Comparison of ENCODE assay signal across 3 fruit fly cellular contexts in genomic region chr3R:19058384-19058783, dm6.
TF ChIP-seq lines count a peak whose summit lies in the region.

No protein-coding gene starts in this region.

- TF ChIP-seq CTCF in whole organism, embryonic (GFP tag; optimal IDR thresholded peaks at IDR 0.05; lab: Kevin White, UChicago) = no peak

TF ChIP-seq in whole organism, embryonic, 481 proteins besides CTCF, POLR2A, EP300 and RAD21 (continues in another document):
- no peak for TF ChIP-seq nom (GFP tag; optimal IDR thresholded peaks at IDR 0.05; lab: Kevin White, UChicago)
- TF ChIP-seq CG11456 (GFP tag; IDR thresholded peaks at IDR 0.05; lab: Robert Waterston, UW) = no peak
- peak; percentile 15 for TF ChIP-seq phol (tag; optimal IDR thresholded peaks at IDR 0.05; lab: Kevin White, UChicago)
- TF ChIP-seq bsh (GFP tag; optimal IDR thresholded peaks at IDR 0.05; lab: Kevin White, UChicago) = peak in 1 of 2 experiments; percentile 40
- peak; percentile 27; the same call in 1 of the 3 replicates for TF ChIP-seq CG17361 (GFP tag; IDR thresholded peaks at IDR 0.05; lab: Robert Waterston, UW)
- TF ChIP-seq Sox102F (GFP tag; optimal IDR thresholded peaks at IDR 0.05; lab: Kevin White, UChicago) = peak; percentile 14
- 0 out of 3 replicates have a peak, but pooled peaks have one; percentile 14 for TF ChIP-seq ci (GFP tag; IDR thresholded peaks at IDR 0.05; lab: Robert Waterston, UW)
- TF ChIP-seq Ssrp (tag; optimal IDR thresholded peaks at IDR 0.05; lab: Kevin White, UChicago) = peak; percentile 6
- peak; percentile 27 for TF ChIP-seq CG11504 (tag; optimal IDR thresholded peaks at IDR 0.05; lab: Kevin White, UChicago)
- peak; percentile 15 for TF ChIP-seq CG14710 (tag; optimal IDR thresholded peaks at IDR 0.05; lab: Kevin White, UChicago)
- no peak for TF ChIP-seq CG31224 (GFP tag; IDR thresholded peaks at IDR 0.05; lab: Robert Waterston, UW)
- TF ChIP-seq unpg (GFP tag; optimal IDR thresholded peaks at IDR 0.05; lab: Kevin White, UChicago) = peak; percentile 20
- peak; percentile 25 for TF ChIP-seq CG10979 (tag; optimal IDR thresholded peaks at IDR 0.05; lab: Kevin White, UChicago)
- TF ChIP-seq gem (tag; optimal IDR thresholded peaks at IDR 0.05; lab: Kevin White, UChicago) = peak; percentile 51
- no peak for TF ChIP-seq chn (GFP tag; optimal IDR thresholded peaks at IDR 0.05; lab: Kevin White, UChicago)
- TF ChIP-seq CG5953 (GFP tag; IDR thresholded peaks at IDR 0.05; lab: Robert Waterston, UW) = no peak
- peak; percentile 51 for TF ChIP-seq CG18262 (tag; optimal IDR thresholded peaks at IDR 0.05; lab: Kevin White, UChicago)
- no peak for TF ChIP-seq Scr (GFP tag; IDR thresholded peaks at IDR 0.05; lab: Robert Waterston, UW; ENCODE audit: partially characterized antibody)
- TF ChIP-seq Vsx1 (GFP tag; optimal IDR thresholded peaks at IDR 0.05; lab: Kevin White, UChicago) = no peak
- TF ChIP-seq CG14050 (GFP tag; IDR thresholded peaks at IDR 0.05; lab: Robert Waterston, UW) = no peak
- no peak for TF ChIP-seq CG13123 (GFP tag; optimal IDR thresholded peaks at IDR 0.05; lab: Kevin White, UChicago)
- TF ChIP-seq rib (GFP tag; IDR thresholded peaks at IDR 0.05; lab: Robert Waterston, UW) = no peak
- peak; percentile 78 for TF ChIP-seq sens (GFP tag; lab: Kevin White, UChicago)
- TF ChIP-seq Xrp1 (GFP tag; IDR thresholded peaks at IDR 0.05; lab: Robert Waterston, UW) = no peak
- no peak for TF ChIP-seq CG15479 (GFP tag; optimal IDR thresholded peaks at IDR 0.05; lab: Kevin White, UChicago)
- no peak for TF ChIP-seq NK7.1 (GFP tag; optimal IDR thresholded peaks at IDR 0.05; lab: Kevin White, UChicago)
- no peak for TF ChIP-seq CG7786 (GFP tag; optimal IDR thresholded peaks at IDR 0.05; lab: Kevin White, UChicago)
- peak; percentile 5 for TF ChIP-seq CG17359 (tag; optimal IDR thresholded peaks at IDR 0.05; lab: Kevin White, UChicago)
- no peak for TF ChIP-seq CG2889 (GFP tag; IDR thresholded peaks at IDR 0.05; lab: Robert Waterston, UW)
- TF ChIP-seq dmrt99B (tag; optimal IDR thresholded peaks at IDR 0.05; lab: Kevin White, UChicago) = peak; percentile 23
- TF ChIP-seq CG10267 (tag; optimal IDR thresholded peaks at IDR 0.05; lab: Kevin White, UChicago) = no peak

TF ChIP-seq in whole organism, prepupa, 60 proteins besides CTCF, POLR2A, EP300 and RAD21:
- TF ChIP-seq Met (GFP tag; optimal IDR thresholded peaks at IDR 0.05; lab: Kevin White, UChicago) = no peak
- no peak for TF ChIP-seq esn (GFP tag; optimal IDR thresholded peaks at IDR 0.05; lab: Kevin White, UChicago)
- no peak for TF ChIP-seq Eip93F (GFP tag; optimal IDR thresholded peaks at IDR 0.05; lab: Kevin White, UChicago)
- TF ChIP-seq CG3032 (tag; optimal IDR thresholded peaks at IDR 0.05; lab: Kevin White, UChicago) = peak; percentile 22
- peak; percentile 26 for TF ChIP-seq CG32006 (GFP tag; optimal IDR thresholded peaks at IDR 0.05; lab: Kevin White, UChicago)
- no peak for TF ChIP-seq salr (GFP tag; optimal IDR thresholded peaks at IDR 0.05; lab: Kevin White, UChicago)
- TF ChIP-seq CG8119 (GFP tag; IDR thresholded peaks at IDR 0.05; lab: Robert Waterston, UW) = 0 out of 3 replicates have a peak, but pooled peaks have one; percentile 34
- TF ChIP-seq Hr38 (GFP tag; optimal IDR thresholded peaks at IDR 0.05; lab: Kevin White, UChicago) = no peak
- TF ChIP-seq CG15336 (GFP tag; IDR thresholded peaks at IDR 0.05; lab: Robert Waterston, UW) = peak; percentile 56
- peak; percentile 4 for TF ChIP-seq CG6808 (GFP tag; optimal IDR thresholded peaks at IDR 0.05; lab: Kevin White, UChicago)
- TF ChIP-seq CG11902 (GFP tag; optimal IDR thresholded peaks at IDR 0.05; lab: Kevin White, UChicago) = no peak
- TF ChIP-seq svp (GFP tag; lab: Kevin White, UChicago) = peak; percentile 55
- TF ChIP-seq CG10669 (GFP tag; optimal IDR thresholded peaks at IDR 0.05; lab: Kevin White, UChicago) = peak; percentile 12
- no peak for TF ChIP-seq CG6163 (GFP tag; IDR thresholded peaks at IDR 0.05; lab: Robert Waterston, UW)
- TF ChIP-seq acj6 (GFP tag; optimal IDR thresholded peaks at IDR 0.05; lab: Kevin White, UChicago) = no peak
- TF ChIP-seq dsx (GFP tag; optimal IDR thresholded peaks at IDR 0.05; lab: Kevin White, UChicago; ENCODE audit: poor library complexity, severe bottlenecking) = peak; percentile 20
- no peak for TF ChIP-seq cyc (GFP tag; optimal IDR thresholded peaks at IDR 0.05; lab: Kevin White, UChicago)
- TF ChIP-seq CG8632 (GFP tag; optimal IDR thresholded peaks at IDR 0.05; lab: Kevin White, UChicago) = no peak
- no peak for TF ChIP-seq CG9139 (GFP tag; optimal IDR thresholded peaks at IDR 0.05; lab: Kevin White, UChicago)
- peak; percentile 36; the same call in 1 of the 3 replicates for TF ChIP-seq eg (GFP tag; IDR thresholded peaks at IDR 0.05; lab: Robert Waterston, UW)
- peak; percentile 52 for TF ChIP-seq Ets96B (tag; optimal IDR thresholded peaks at IDR 0.05; lab: Kevin White, UChicago)
- TF ChIP-seq Eip78C (GFP tag; lab: Kevin White, UChicago) = peak; percentile 61
- TF ChIP-seq OdsH (GFP tag; optimal IDR thresholded peaks at IDR 0.05; lab: Kevin White, UChicago) = no peak
- no peak for TF ChIP-seq CG34406 (GFP tag; optimal IDR thresholded peaks at IDR 0.05; lab: Kevin White, UChicago)
- TF ChIP-seq Hr4 (GFP tag; optimal IDR thresholded peaks at IDR 0.05; lab: Kevin White, UChicago) = peak; percentile 0
- no peak for TF ChIP-seq CG10631 (GFP tag; optimal IDR thresholded peaks at IDR 0.05; lab: Kevin White, UChicago)
- TF ChIP-seq ss (GFP tag; optimal IDR thresholded peaks at IDR 0.05; lab: Kevin White, UChicago) = no peak
- TF ChIP-seq Eip75B (GFP tag; optimal IDR thresholded peaks at IDR 0.05; lab: Kevin White, UChicago) = peak; percentile 17
- TF ChIP-seq achi (GFP tag; optimal IDR thresholded peaks at IDR 0.05; lab: Kevin White, UChicago) = no peak
- TF ChIP-seq CG31627 (GFP tag; optimal IDR thresholded peaks at IDR 0.05; lab: Kevin White, UChicago) = no peak
- TF ChIP-seq CG3919 (GFP tag; optimal IDR thresholded peaks at IDR 0.05; lab: Kevin White, UChicago) = no peak
- no peak for TF ChIP-seq dac (GFP tag; optimal IDR thresholded peaks at IDR 0.05; lab: Kevin White, UChicago)

TF ChIP-seq in whole organism, pupa, 21 proteins besides CTCF, POLR2A, EP300 and RAD21:
- TF ChIP-seq CG8159 (tag; optimal IDR thresholded peaks at IDR 0.05; lab: Kevin White, UChicago) (peak; percentile 55), CG15710 (tag; optimal IDR thresholded peaks at IDR 0.05; lab: Kevin White, UChicago) (peak; percentile 16), CG17806 (tag; optimal IDR thresholded peaks at IDR 0.05; lab: Kevin White, UChicago) (peak; percentile 39), rn (GFP tag; IDR thresholded peaks at IDR 0.05; lab: Robert Waterston, UW) (no peak), CG8301 (tag; optimal IDR thresholded peaks at IDR 0.05; lab: Kevin White, UChicago) (peak; percentile 23), CG14655 (GFP tag; optimal IDR thresholded peaks at IDR 0.05; lab: Kevin White, UChicago) (peak; percentile 0), CG9948 (tag; optimal IDR thresholded peaks at IDR 0.05; lab: Kevin White, UChicago) (peak; percentile 22), D1 (tag; optimal IDR thresholded peaks at IDR 0.05; lab: Kevin White, UChicago) (no peak)

Comparison
In these comparisons a context has a peak if more than half of its experiments do, and no peak if none do; other contexts are left out.
1. Of the 7 proteins assayed by ChIP-seq in both whole organism, embryonic and whole organism, prepupa: peak only in whole organism, embryonic: Blimp-1 and Sox102F; only in whole organism, prepupa: none; in both: none; in neither: 5.